Fruit fly (Drosophila melanogaster): ENCODE results near the gene RhoGAPp190.

DNA sequence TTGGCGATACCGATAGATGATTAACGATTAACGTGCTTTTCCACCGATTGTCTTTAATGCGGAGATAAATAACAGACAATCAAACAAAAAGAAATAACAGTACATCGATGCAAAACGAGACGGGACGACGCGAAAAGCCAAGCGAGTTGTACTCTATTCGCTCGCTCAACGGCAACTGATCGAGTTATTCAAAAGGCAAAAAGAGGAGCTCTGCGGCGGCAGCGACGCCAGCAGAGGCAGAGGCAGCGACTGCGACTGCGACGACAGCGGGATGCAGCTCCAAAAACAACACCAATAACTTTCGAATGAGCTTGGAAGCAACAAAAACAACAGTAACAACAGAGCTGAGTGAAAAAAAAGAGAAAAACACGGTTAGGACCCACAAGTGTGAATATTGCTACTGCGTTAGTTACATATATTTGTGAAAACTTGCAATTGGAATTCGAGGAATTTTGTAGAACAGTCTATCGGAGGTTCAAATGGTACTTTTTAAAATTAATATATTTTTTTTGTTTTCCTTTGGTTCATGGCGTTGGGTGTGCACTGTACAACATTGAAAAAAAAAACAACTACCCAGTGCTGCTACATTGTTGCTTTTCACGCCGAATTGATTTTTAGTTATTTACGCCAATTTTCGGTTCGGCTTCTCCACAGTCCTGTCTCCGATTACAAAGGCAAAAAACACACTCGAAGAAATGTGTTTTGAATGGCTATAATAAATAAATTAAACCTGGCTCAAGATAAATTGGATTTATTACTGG, 30.6 kb upstream of the RhoGAPp190 start:
- TF ChIP-seq CTCF (optimal IDR thresholded peaks at IDR 0.05): no peak
- no peak for TF ChIP-seq CG8478 (optimal IDR thresholded peaks at IDR 0.05)
